Fruit fly (Drosophila melanogaster) whole organism, embryonic: Measurements from ENCODE around the gene CG34290.

ENCODE experiments used
- Asciz ChIP-seq: fragments of 200-800 bp; sonication (Bioruptor generic); optimal IDR thresholded peaks from 2 replicates; lab custom pipeline; 2017; ENCODE audit warnings: missing biosample characterization, mild to moderate bottlenecking, missing genetic modification characterization, missing genetic modification reagents
- BEAF-32 ChIP-seq: fragments of 200-800 bp; sonication (Bioruptor generic); optimal IDR thresholded peaks from 3 replicates; lab custom pipeline; 2017; ENCODE audit warnings: missing biosample characterization, missing genetic modification characterization, mild to moderate bottlenecking, moderate library complexity, missing genetic modification reagents
- Bgb ChIP-seq: fragments of 200-800 bp; sonication (Bioruptor generic); IDR thresholded peaks from 2 replicates; pipeline ENCODE4 v1.3.6; 2022; ENCODE audit warnings: missing biosample characterization, missing genetic modification characterization; ENCODE audit not compliant: partially characterized antibody
- BtbVII ChIP-seq: fragments of 200-800 bp; sonication (Bioruptor generic); optimal IDR thresholded peaks from 3 replicates; lab custom pipeline; 2017; ENCODE audit warnings: missing biosample characterization, mild to moderate bottlenecking, missing genetic modification characterization
- CG10959 ChIP-seq: fragments of 200-800 bp; sonication (Bioruptor generic); IDR thresholded peaks from 2 replicates; pipeline ENCODE4 v1.3.6; 2022; ENCODE audit warnings: missing biosample characterization, missing genetic modification characterization
- CG12219 ChIP-seq: fragments of 200-800 bp; sonication (Bioruptor generic); optimal IDR thresholded peaks from 3 replicates; lab custom pipeline; 2018; ENCODE audit warnings: missing biosample characterization, mild to moderate bottlenecking, missing genetic modification characterization
- CG14050 ChIP-seq: fragments of 200-800 bp; sonication (Bioruptor generic); IDR thresholded peaks from 3 replicates; pipeline ENCODE4 v1.3.6; 2022; ENCODE audit warnings: missing biosample characterization, missing genetic modification characterization
- CG14860 ChIP-seq: fragments of 200-800 bp; sonication (Bioruptor generic); IDR thresholded peaks from 3 replicates; pipeline ENCODE4 v1.3.6; 2022; ENCODE audit warnings: missing biosample characterization, missing genetic modification characterization; ENCODE audit not compliant: partially characterized antibody
- CG15514 ChIP-seq: fragments of 200-800 bp; sonication (Bioruptor generic); optimal IDR thresholded peaks from 3 replicates; lab custom pipeline; 2017; ENCODE audit warnings: missing biosample characterization, missing genetic modification characterization, mild to moderate bottlenecking, moderate library complexity, missing genetic modification reagents
- CG15696 ChIP-seq: fragments of 200-800 bp; sonication (Bioruptor generic); optimal IDR thresholded peaks from 2 replicates; lab custom pipeline; 2019; ENCODE audit warnings: missing biosample characterization, mild to moderate bottlenecking, missing genetic modification characterization, moderate library complexity
- CG17186 ChIP-seq: fragments of 200-800 bp; sonication (Bioruptor generic); optimal IDR thresholded peaks from 3 replicates; lab custom pipeline; 2017; ENCODE audit warnings: missing biosample characterization, missing genetic modification reagents, missing genetic modification characterization
- CG2116 ChIP-seq: fragments of 200-800 bp; sonication (Bioruptor generic); optimal IDR thresholded peaks from 3 replicates; lab custom pipeline; 2018; ENCODE audit warnings: missing biosample characterization, mild to moderate bottlenecking, missing genetic modification characterization
- CG2202 ChIP-seq: fragments of 200-800 bp; sonication (Bioruptor generic); optimal IDR thresholded peaks from 2 replicates; lab custom pipeline; 2018; ENCODE audit warnings: missing biosample characterization, mild to moderate bottlenecking, missing genetic modification characterization
- CG30403 ChIP-seq: fragments of 200-800 bp; sonication (Bioruptor generic); optimal IDR thresholded peaks from 3 replicates; lab custom pipeline; 2016; ENCODE audit warnings: missing biosample characterization, missing genetic modification characterization
- CG31441 ChIP-seq: fragments of 200-800 bp; sonication (Bioruptor generic); IDR thresholded peaks from 2 replicates; pipeline ENCODE4 v1.3.6; 2022; ENCODE audit warnings: missing biosample characterization, missing genetic modification characterization
- CG32772 ChIP-seq: fragments of 200-800 bp; sonication (Bioruptor generic); IDR thresholded peaks from 2 replicates; pipeline ENCODE4 v1.3.6; 2022; ENCODE audit warnings: missing biosample characterization, missing genetic modification characterization
- CG34422 ChIP-seq: fragments of 200-800 bp; sonication (Bioruptor generic); IDR thresholded peaks from 3 replicates; pipeline ENCODE4 v1.3.6; 2022; ENCODE audit warnings: missing biosample characterization, missing genetic modification characterization
- CG4360 ChIP-seq: fragments of 200-800 bp; sonication (Bioruptor generic); IDR thresholded peaks from 2 replicates; pipeline ENCODE4 v1.3.6; 2022; ENCODE audit warnings: missing biosample characterization, missing genetic modification characterization
- CG6175 ChIP-seq: fragments of 200-800 bp; sonication (Bioruptor generic); IDR thresholded peaks from 3 replicates; pipeline ENCODE4 v1.3.6; 2022; ENCODE audit warnings: missing biosample characterization, missing genetic modification characterization
- CG7839 ChIP-seq: fragments of 200-800 bp; sonication (Bioruptor generic); optimal IDR thresholded peaks from 3 replicates; lab custom pipeline; 2018; ENCODE audit warnings: missing biosample characterization, mild to moderate bottlenecking, missing genetic modification characterization, moderate library complexity
- CG8359 ChIP-seq: fragments of 200-800 bp; sonication (Bioruptor generic); optimal IDR thresholded peaks from 2 replicates; lab custom pipeline; 2017; ENCODE audit warnings: missing biosample characterization, mild to moderate bottlenecking, missing genetic modification characterization, borderline replicate concordance
- Dll ChIP-seq: fragments of 200-800 bp; sonication (Bioruptor generic); IDR thresholded peaks from 4 replicates; pipeline ENCODE4 v1.3.6; 2022; ENCODE audit warnings: missing biosample characterization, missing genetic modification characterization; ENCODE audit not compliant: partially characterized antibody
- E2f2 ChIP-seq: fragments of 200-800 bp; sonication (Bioruptor generic); IDR thresholded peaks from 2 replicates; pipeline ENCODE4 v1.3.6; 2022; ENCODE audit warnings: missing biosample characterization, missing genetic modification characterization
- HLH4C ChIP-seq: fragments of 200-800 bp; sonication (Bioruptor generic); IDR thresholded peaks from 3 replicates; pipeline ENCODE4 v1.3.6; 2022; ENCODE audit warnings: missing biosample characterization, missing genetic modification characterization; ENCODE audit not compliant: partially characterized antibody
- HmgZ ChIP-seq: fragments of 200-800 bp; sonication (Bioruptor generic); optimal IDR thresholded peaks from 2 replicates; lab custom pipeline; 2018; ENCODE audit warnings: missing biosample characterization, mild to moderate bottlenecking, missing genetic modification characterization
- Med ChIP-seq: fragments of 200-800 bp; sonication (Bioruptor generic); peaks from one replicate; lab custom pipeline; 2016; ENCODE audit warnings: missing biosample characterization, missing genetic modification characterization, mild to moderate bottlenecking, inconsistent platforms, moderate library complexity
- PHDP ChIP-seq: fragments of 200-800 bp; sonication (Bioruptor generic); optimal IDR thresholded peaks from 3 replicates; lab custom pipeline; 2018; ENCODE audit warnings: missing biosample characterization, mild to moderate bottlenecking, missing genetic modification characterization, moderate library complexity
- Pdp1 ChIP-seq, 2 experiments: fragments of 200-800 bp; sonication (Bioruptor generic); optimal IDR thresholded peaks; 3 replicates each; lab custom pipeline; 2016; ENCODE audit warnings: missing biosample characterization in 2 of 2, missing genetic modification characterization in 2 of 2, mild to moderate bottlenecking in 1 of 2, moderate library complexity in 1 of 2
- Scr ChIP-seq: fragments of 200-800 bp; sonication (Bioruptor generic); IDR thresholded peaks from 2 replicates; pipeline ENCODE4 v1.3.6; 2022; ENCODE audit warnings: missing biosample characterization, missing genetic modification characterization; ENCODE audit not compliant: partially characterized antibody
- Sry-β ChIP-seq: fragments of 200-800 bp; sonication (Bioruptor generic); optimal IDR thresholded peaks from 2 replicates; lab custom pipeline; 2018; ENCODE audit warnings: missing biosample characterization, mild to moderate bottlenecking, missing genetic modification characterization, moderate library complexity
- Xrp1 ChIP-seq: fragments of 200-800 bp; sonication (Bioruptor generic); IDR thresholded peaks from 2 replicates; pipeline ENCODE4 v1.3.6; 2022; ENCODE audit warnings: missing biosample characterization, missing genetic modification characterization
- amos ChIP-seq: fragments of 200-800 bp; sonication (Bioruptor generic); IDR thresholded peaks from 2 replicates; pipeline ENCODE4 v1.3.6; 2022; ENCODE audit warnings: missing biosample characterization, missing genetic modification characterization; ENCODE audit not compliant: partially characterized antibody
- br ChIP-seq: fragments of >200 bp; optimal IDR thresholded peaks from 2 replicates; lab custom pipeline; 2017
- dimm ChIP-seq: fragments of 200-800 bp; sonication (Bioruptor generic); IDR thresholded peaks from 2 replicates; pipeline ENCODE4 v1.3.6; 2022; ENCODE audit warnings: missing biosample characterization, missing genetic modification characterization
- grau ChIP-seq: fragments of 200-800 bp; optimal IDR thresholded peaks from 3 replicates; lab custom pipeline; 2019; ENCODE audit warnings: missing biosample characterization, mild to moderate bottlenecking, missing genetic modification characterization, moderate library complexity
- gro ChIP-seq: fragments of 200-800 bp; sonication (Bioruptor generic); optimal IDR thresholded peaks from 2 replicates; lab custom pipeline; 2016; ENCODE audit warnings: missing biosample characterization, missing genetic modification characterization
- insv ChIP-seq, 2 experiments: fragments of 200-800 bp; sonication (Bioruptor generic); optimal IDR thresholded peaks; 3 replicates each; lab custom pipeline; 2016 to 2018; ENCODE audit warnings: missing biosample characterization in 2 of 2, missing genetic modification characterization in 2 of 2
- nom ChIP-seq: fragments of 200-800 bp; sonication (Bioruptor generic); optimal IDR thresholded peaks from 2 replicates; lab custom pipeline; 2017; ENCODE audit warnings: missing biosample characterization, missing genetic modification characterization, mild to moderate bottlenecking, moderate library complexity, missing genetic modification reagents
- odd ChIP-seq: fragments of 200-800 bp; sonication (Bioruptor generic); optimal IDR thresholded peaks from 2 replicates; lab custom pipeline; 2017; ENCODE audit warnings: missing biosample characterization, mild to moderate bottlenecking, missing genetic modification characterization
- phol ChIP-seq: fragments of 200-800 bp; sonication (Bioruptor generic); optimal IDR thresholded peaks from 3 replicates; lab custom pipeline; 2018; ENCODE audit warnings: missing biosample characterization, mild to moderate bottlenecking, missing genetic modification characterization, moderate library complexity
- prd ChIP-seq, 3 experiments: fragments of >200 bp in 2 of 3; fragments of 200-800 bp in 1 of 3; sonication (Bioruptor generic) in 1 of 3; optimal IDR thresholded peaks in 2 of 3; IDR thresholded peaks in 1 of 3; 2 replicates in 2 of 3; 3 replicates in 1 of 3; pipeline versions ENCODE4 v1.3.6 to Lab custom; 2017 to 2022; ENCODE audit warnings: missing biosample characterization in 1 of 3, missing genetic modification characterization in 1 of 3
- rib ChIP-seq: fragments of 200-800 bp; sonication (Bioruptor generic); IDR thresholded peaks from 2 replicates; pipeline ENCODE4 v1.3.6; 2022; ENCODE audit warnings: missing biosample characterization, missing genetic modification characterization
- sens ChIP-seq: fragments of 200-800 bp; sonication (Bioruptor generic); peaks from one replicate; lab custom pipeline; 2016; ENCODE audit warnings: missing biosample characterization, missing genetic modification characterization
- shn ChIP-seq: fragments of 200-800 bp; sonication (Bioruptor generic); optimal IDR thresholded peaks from 3 replicates; lab custom pipeline; 2016; ENCODE audit warnings: missing biosample characterization, missing genetic modification characterization
- sug ChIP-seq: fragments of 200-800 bp; optimal IDR thresholded peaks from 2 replicates; lab custom pipeline; 2019; ENCODE audit warnings: missing biosample characterization, mild to moderate bottlenecking, missing genetic modification characterization, moderate library complexity
- tll ChIP-seq, 2 experiments: fragments of 200-800 bp in 1 of 2; fragments of >200 bp in 1 of 2; sonication (Bioruptor generic) in 1 of 2; optimal IDR thresholded peaks; 2 replicates each; lab custom pipeline; 2017 to 2019; ENCODE audit warnings: missing biosample characterization in 2 of 2, missing genetic modification characterization in 2 of 2, mild to moderate bottlenecking in 1 of 2, moderate library complexity in 1 of 2
- tna ChIP-seq: fragments of 200-800 bp; sonication (Bioruptor generic); IDR thresholded peaks from 2 replicates; pipeline ENCODE4 v1.3.6; 2022; ENCODE audit warnings: missing biosample characterization, missing genetic modification characterization; ENCODE audit not compliant: partially characterized antibody
- vnd ChIP-seq: fragments of 200-800 bp; sonication (Bioruptor generic); IDR thresholded peaks from 3 replicates; pipeline ENCODE4 v1.3.6; 2022; ENCODE audit warnings: missing biosample characterization, missing genetic modification characterization; ENCODE audit not compliant: partially characterized antibody
- zen ChIP-seq: fragments of 200-800 bp; sonication (Bioruptor generic); optimal IDR thresholded peaks from 3 replicates; lab custom pipeline; 2018; ENCODE audit warnings: missing biosample characterization, mild to moderate bottlenecking, missing genetic modification characterization, moderate library complexity

CG34290 gene

dm6 chr3R:24320342-24320711, 30.7 kb upstream of the CG34290 start (continued):
- TF ChIP-seq zen, result peak; percentile 2
- peak; percentile 88 for TF ChIP-seq E2f2
- no peak for TF ChIP-seq Sry-β (GFP tag; lab: Kevin White, UChicago)
- peak; percentile 25 for TF ChIP-seq HmgZ (tag; lab: Kevin White, UChicago)
- TF ChIP-seq tna (GFP tag; lab: Robert Waterston, UW), result peak; percentile 75
- no peak for TF ChIP-seq CG2202
- no peak for TF ChIP-seq sug
- TF ChIP-seq CG8359 (GFP tag; lab: Kevin White, UChicago), result no peak
- peak; percentile 75 for TF ChIP-seq BEAF-32 (GFP tag; lab: Kevin White, UChicago)
- TF ChIP-seq grau, result no peak
- no peak for TF ChIP-seq CG6175 (GFP tag; lab: Robert Waterston, UW)
- peak; percentile 68 for TF ChIP-seq Scr (GFP tag; lab: Robert Waterston, UW)
- TF ChIP-seq HLH4C (GFP tag; lab: Robert Waterston, UW), result peak; percentile 66
- TF ChIP-seq vnd (GFP tag; lab: Robert Waterston, UW), result peak; percentile 53; the same call in 2 of the 3 replicates
- no peak for TF ChIP-seq CG14050
- TF ChIP-seq CG31441, result no peak
- TF ChIP-seq CG7839 (tag; lab: Kevin White, UChicago), result no peak
- no peak for TF ChIP-seq PHDP (tag; lab: Kevin White, UChicago)
- TF ChIP-seq CG10959 (GFP tag; lab: Robert Waterston, UW), result no peak
- peak; percentile 67 for TF ChIP-seq CG2116
- peak; percentile 66; the same call in 3 of the 4 replicates for TF ChIP-seq Dll (GFP tag; lab: Robert Waterston, UW)
- no peak for TF ChIP-seq rib (GFP tag; lab: Robert Waterston, UW)
- TF ChIP-seq CG15514 (GFP tag; lab: Kevin White, UChicago), result peak; percentile 49
- peak; percentile 6 for TF ChIP-seq CG30403
- peak; percentile 98 for TF ChIP-seq phol (tag; lab: Kevin White, UChicago)
- no peak for TF ChIP-seq odd (GFP tag; lab: Kevin White, UChicago)
- peak; percentile 41 for TF ChIP-seq CG17186 (GFP tag; lab: Kevin White, UChicago)
- TF ChIP-seq amos, result peak; percentile 74
- 0 out of 2 replicates have a peak, but pooled peaks have one; percentile 23 for TF ChIP-seq Xrp1 (GFP tag; lab: Robert Waterston, UW)
- no peak for TF ChIP-seq CG12219 (GFP tag; lab: Kevin White, UChicago)
- TF ChIP-seq Bgb, result peak; percentile 80
- no peak for TF ChIP-seq insv (GFP tag; optimal IDR thresholded peaks at IDR 0.05; lab: Kevin White, UChicago)
- TF ChIP-seq tll (GFP tag; optimal IDR thresholded peaks at IDR 0.05; lab: Kevin White, UChicago), result peak in 1 of 2 experiments; percentile 61
- no peak for TF ChIP-seq Asciz (GFP tag; lab: Kevin White, UChicago)
- no peak for TF ChIP-seq br (lab: Kevin White, UChicago)
- TF ChIP-seq, all 482 proteins: peak for 84

- TF ChIP-seq CG4360, result peak; percentile 69
- peak; percentile 18 for TF ChIP-seq gro
- no peak for TF ChIP-seq Sry-β (GFP tag; lab: Kevin White, UChicago)
- peak; percentile 67 for TF ChIP-seq BtbVII
- TF ChIP-seq dimm (GFP tag; lab: Robert Waterston, UW), result no peak
- peak; percentile 35 for TF ChIP-seq Med (GFP tag; lab: Kevin White, UChicago)
- TF ChIP-seq CG34422, result 0 out of 3 replicates have a peak, but pooled peaks have one; percentile 59
- peak; percentile 21 for TF ChIP-seq sens (GFP tag; lab: Kevin White, UChicago)
- no peak for TF ChIP-seq prd (optimal IDR thresholded peaks at IDR 0.05; lab: Kevin White, UChicago)
- no peak for TF ChIP-seq prd (GFP tag; IDR thresholded peaks at IDR 0.05; lab: Robert Waterston, UW)
- TF ChIP-seq shn (GFP tag; lab: Kevin White, UChicago), result peak; percentile 9
- peak; percentile 54 for TF ChIP-seq nom (GFP tag; lab: Kevin White, UChicago)
- no peak for TF ChIP-seq CG14860 (GFP tag; lab: Robert Waterston, UW)
- TF ChIP-seq CG15696, result no peak
- TF ChIP-seq CG32772, result peak; percentile 38; the same call in 1 of the 2 replicates
- peak in 1 of 2 experiments; percentile 99 for TF ChIP-seq Pdp1 (GFP tag; optimal IDR thresholded peaks at IDR 0.05; lab: Kevin White, UChicago)
These were observed 30.2 kb upstream of the CG34290 start for dm6 chr3R:24319632-24320341.
